Worm (Caenorhabditis elegans) whole organism, midembryonic: Measurements from ENCODE around the gene nep-6.

Experiments
- flt-1 ChIP-seq: fragments of 200-800 bp; sonication (Bioruptor generic); IDR thresholded peaks from 2 replicates; pipeline ENCODE4 v1.3.6; 2022; ENCODE audit warnings: missing genetic modification characterization, missing compliant biosample characterization
- med-1 ChIP-seq: sonication (generic microtip); optimal IDR thresholded peaks from 2 replicates; lab custom pipeline; 2017; ENCODE audit warnings: missing genetic modification characterization, mild to moderate bottlenecking, missing compliant biosample characterization, antibody characterized with exemption, missing genetic modification reagents; ENCODE audit not compliant: insufficient read depth
- ref-1 ChIP-seq: fragments of 200-800 bp; sonication (Bioruptor generic); conservative IDR thresholded peaks from 2 replicates; pipeline ENCODE4 v1.3.6; 2022; ENCODE audit warnings: missing genetic modification reagents, missing genetic modification characterization, missing compliant biosample characterization
- tab-1 ChIP-seq: fragments of 200-800 bp; sonication (Bioruptor generic); IDR thresholded peaks from 2 replicates; pipeline ENCODE4 v1.3.6; 2022; ENCODE audit warnings: missing genetic modification characterization, missing compliant biosample characterization
- ztf-29 ChIP-seq: fragments of 200-800 bp; sonication (Bioruptor generic); IDR thresholded peaks from 2 replicates; pipeline ENCODE4 v1.3.6; 2022; ENCODE audit warnings: missing genetic modification reagents, missing genetic modification characterization, missing compliant biosample characterization

ce11 chrII:3439842-3440640, 23.4 kb downstream of the nep-6 start:
- TF ChIP-seq flt-1 (GFP tag; lab: Robert Waterston, UW), result no peak
- no peak for TF ChIP-seq med-1
- no peak for TF ChIP-seq tab-1 (GFP tag; lab: Robert Waterston, UW)
- TF ChIP-seq ztf-29 (GFP tag; lab: Robert Waterston, UW), result no peak
- TF ChIP-seq ref-1, result no peak
